Worm (Caenorhabditis elegans) whole organism, L3 larva: ENCODE data around the gene CD4.1.

Experiments used
- ZK546.5 ChIP-seq: sonication (generic microtip); optimal IDR thresholded peaks from 2 replicates; lab custom pipeline; 2017; ENCODE audit warnings: missing biosample characterization, missing genetic modification characterization
- elt-2 ChIP-seq: sonication (generic microtip); optimal IDR thresholded peaks from 2 replicates; lab custom pipeline; 2016; ENCODE audit warnings: missing genetic modification reagents, mild to moderate bottlenecking, missing genetic modification characterization, missing compliant biosample characterization
- nhr-43 ChIP-seq: sonication (generic microtip); optimal IDR thresholded peaks from 2 replicates; lab custom pipeline; 2016; ENCODE audit warnings: mild to moderate bottlenecking, missing genetic modification characterization, missing compliant biosample characterization; ENCODE audit not compliant: poor library complexity, severe bottlenecking
- pha-4 ChIP-seq: fragments of 150-350 bp; optimal IDR thresholded peaks from 2 replicates; lab custom pipeline; 2014; ENCODE audit warnings: missing biosample characterization, missing genetic modification reagents, missing genetic modification characterization
- pqm-1 ChIP-seq: fragments of 150-350 bp; optimal IDR thresholded peaks from 2 replicates; lab custom pipeline; 2017; ENCODE audit warnings: missing biosample characterization, missing genetic modification characterization, inconsistent platforms
- tbx-2 ChIP-seq: sonication (generic microtip); optimal IDR thresholded peaks from 2 replicates; lab custom pipeline; 2016; ENCODE audit warnings: mild to moderate bottlenecking, missing genetic modification characterization, missing compliant biosample characterization

CD4.1 gene

ce11 chrV:5653990-5654499 is 47.7 kb downstream of the CD4.1 start, which contains the start of gene hex-2:
Gene hex-2 (plus strand): TSS chrV:5654449.
- TF ChIP-seq pha-4 (peak; percentile 13), tbx-2 (tag; lab: Kevin White, UChicago) (no peak), ZK546.5 (tag; lab: Kevin White, UChicago) (no peak), pqm-1 (tag; lab: Kevin White, UChicago) (peak; percentile 56), elt-2 (tag; lab: Kevin White, UChicago) (peak; percentile 45), nhr-43 (no peak)
